Fruit fly (Drosophila melanogaster) whole organism, embryonic: ENCODE data around the gene CG32075.

Experiments used
- Adf1 ChIP-seq: fragments of 200-800 bp; sonication (Bioruptor generic); IDR thresholded peaks from 2 replicates; pipeline ENCODE4 v1.3.6; 2022; ENCODE audit warnings: missing biosample characterization, missing genetic modification characterization
- CG10979 ChIP-seq: fragments of 200-800 bp; sonication (Bioruptor generic); optimal IDR thresholded peaks from 2 replicates; lab custom pipeline; 2018; ENCODE audit warnings: missing biosample characterization, mild to moderate bottlenecking, missing genetic modification characterization, moderate library complexity
- CG12299 ChIP-seq: fragments of 200-800 bp; sonication (Bioruptor generic); optimal IDR thresholded peaks from 2 replicates; lab custom pipeline; 2018; ENCODE audit warnings: missing biosample characterization, mild to moderate bottlenecking, missing genetic modification characterization
- CG12391 ChIP-seq: fragments of 200-800 bp; sonication (Bioruptor generic); optimal IDR thresholded peaks from 3 replicates; lab custom pipeline; 2018; ENCODE audit warnings: missing biosample characterization, mild to moderate bottlenecking, missing genetic modification characterization, moderate library complexity
- CG14667 ChIP-seq: fragments of 200-800 bp; sonication (Bioruptor generic); IDR thresholded peaks from 2 replicates; pipeline ENCODE4 v1.3.6; 2022; ENCODE audit warnings: missing biosample characterization, missing genetic modification characterization
- CG14965 ChIP-seq: fragments of 200-800 bp; sonication (Bioruptor generic); optimal IDR thresholded peaks from 2 replicates; lab custom pipeline; 2016; ENCODE audit warnings: missing biosample characterization, missing genetic modification characterization, borderline replicate concordance
- CG15601 ChIP-seq: fragments of 200-800 bp; sonication (Bioruptor generic); optimal IDR thresholded peaks from 3 replicates; lab custom pipeline; 2019; ENCODE audit warnings: missing biosample characterization, mild to moderate bottlenecking, missing genetic modification characterization, moderate library complexity
- CG17568 ChIP-seq: fragments of 200-800 bp; sonication (Bioruptor generic); optimal IDR thresholded peaks from 2 replicates; lab custom pipeline; 2018; ENCODE audit warnings: missing biosample characterization, mild to moderate bottlenecking, missing genetic modification characterization, moderate library complexity
- CG17612 ChIP-seq: fragments of 200-800 bp; sonication (Bioruptor generic); IDR thresholded peaks from 2 replicates; pipeline ENCODE4 v1.3.6; 2022; ENCODE audit warnings: missing biosample characterization, missing genetic modification characterization
- CG2202 ChIP-seq: fragments of 200-800 bp; sonication (Bioruptor generic); optimal IDR thresholded peaks from 2 replicates; lab custom pipeline; 2018; ENCODE audit warnings: missing biosample characterization, mild to moderate bottlenecking, missing genetic modification characterization
- CG30431 ChIP-seq: fragments of 200-800 bp; sonication (Bioruptor generic); optimal IDR thresholded peaks from 2 replicates; lab custom pipeline; 2017; ENCODE audit warnings: missing biosample characterization, missing genetic modification characterization
- CG3407 ChIP-seq: fragments of 200-800 bp; sonication (Bioruptor generic); optimal IDR thresholded peaks from 2 replicates; lab custom pipeline; 2018; ENCODE audit warnings: missing biosample characterization, mild to moderate bottlenecking, missing genetic modification characterization
- CG4617 ChIP-seq: fragments of 200-800 bp; sonication (Bioruptor generic); optimal IDR thresholded peaks from 3 replicates; lab custom pipeline; 2016; ENCODE audit warnings: missing biosample characterization, missing genetic modification characterization, borderline replicate concordance
- CG6813 ChIP-seq: fragments of 200-800 bp; sonication (Bioruptor generic); optimal IDR thresholded peaks from 2 replicates; lab custom pipeline; 2017; ENCODE audit warnings: missing biosample characterization, missing genetic modification characterization, mild to moderate bottlenecking, moderate library complexity, missing genetic modification reagents
- CG7372 ChIP-seq: fragments of 200-800 bp; sonication (Bioruptor generic); IDR thresholded peaks from 2 replicates; pipeline ENCODE4 v1.3.6; 2022; ENCODE audit warnings: missing biosample characterization, missing genetic modification characterization
- CG7786 ChIP-seq: fragments of 200-800 bp; sonication (Bioruptor generic); optimal IDR thresholded peaks from 2 replicates; lab custom pipeline; 2016; ENCODE audit warnings: missing biosample characterization, missing genetic modification characterization
- CG7839 ChIP-seq: fragments of 200-800 bp; sonication (Bioruptor generic); optimal IDR thresholded peaks from 3 replicates; lab custom pipeline; 2018; ENCODE audit warnings: missing biosample characterization, mild to moderate bottlenecking, missing genetic modification characterization, moderate library complexity
- D19B ChIP-seq: fragments of 200-800 bp; sonication (Bioruptor generic); optimal IDR thresholded peaks from 2 replicates; lab custom pipeline; 2017; ENCODE audit warnings: missing biosample characterization, mild to moderate bottlenecking, missing genetic modification characterization
- Dek ChIP-seq: fragments of 200-800 bp; sonication (Bioruptor generic); optimal IDR thresholded peaks from 3 replicates; lab custom pipeline; 2019; ENCODE audit warnings: missing biosample characterization, mild to moderate bottlenecking, missing genetic modification characterization, moderate library complexity
- E2f1 ChIP-seq: fragments of 200-800 bp; sonication (Bioruptor generic); IDR thresholded peaks from 2 replicates; pipeline ENCODE4 v1.3.6; 2022; ENCODE audit warnings: missing biosample characterization, missing genetic modification characterization
- Fer3 ChIP-seq: fragments of 200-800 bp; sonication (Bioruptor generic); optimal IDR thresholded peaks from 2 replicates; lab custom pipeline; 2018; ENCODE audit warnings: missing biosample characterization, mild to moderate bottlenecking, missing genetic modification characterization, moderate library complexity
- GATAe ChIP-seq: fragments of 200-800 bp; sonication (Bioruptor generic); conservative IDR thresholded peaks from 2 replicates; pipeline ENCODE4 v1.3.6; 2022; ENCODE audit warnings: missing biosample characterization, missing genetic modification characterization
- Gsc ChIP-seq: fragments of 200-800 bp; sonication (Bioruptor generic); IDR thresholded peaks from 2 replicates; pipeline ENCODE4 v1.3.6; 2022; ENCODE audit warnings: missing biosample characterization, missing genetic modification characterization
- Hr39 ChIP-seq: fragments of >200 bp; optimal IDR thresholded peaks from 2 replicates; lab custom pipeline; 2017
- Max ChIP-seq: fragments of 200-800 bp; sonication (Bioruptor generic); optimal IDR thresholded peaks from 2 replicates; lab custom pipeline; 2016; ENCODE audit warnings: missing biosample characterization, mild to moderate bottlenecking, missing genetic modification characterization
- Nf-YA ChIP-seq: fragments of 200-800 bp; sonication (Bioruptor generic); IDR thresholded peaks from 2 replicates; pipeline ENCODE4 v1.3.6; 2022; ENCODE audit warnings: missing biosample characterization, missing genetic modification characterization
- Poxn ChIP-seq: fragments of 200-800 bp; sonication (Bioruptor generic); IDR thresholded peaks from 2 replicates; pipeline ENCODE4 v1.3.6; 2022; ENCODE audit warnings: missing biosample characterization, missing genetic modification characterization
- Rx ChIP-seq: fragments of 200-800 bp; sonication (Bioruptor generic); IDR thresholded peaks from 2 replicates; pipeline ENCODE4 v1.3.6; 2022; ENCODE audit warnings: missing biosample characterization, missing genetic modification characterization
- Stat92E ChIP-seq, 3 experiments: fragments of >200 bp in 2 of 3; fragments of 200-800 bp in 1 of 3; sonication (Bioruptor generic) in 1 of 3; optimal IDR thresholded peaks; 2 replicates each; lab custom pipeline; 2017 to 2019; ENCODE audit warnings: missing biosample characterization in 3 of 3, missing genetic modification characterization in 3 of 3, mild to moderate bottlenecking in 1 of 3, moderate library complexity in 1 of 3
- Taf1 ChIP-seq: fragments of 200-800 bp; sonication (Bioruptor generic); IDR thresholded peaks from 2 replicates; pipeline ENCODE4 v1.3.6; 2022; ENCODE audit warnings: missing biosample characterization, missing genetic modification characterization
- Tbp ChIP-seq: fragments of >200 bp; optimal IDR thresholded peaks from 2 replicates; lab custom pipeline; 2018; ENCODE audit warnings: missing biosample characterization, missing genetic modification characterization
- amos ChIP-seq: fragments of 200-800 bp; sonication (Bioruptor generic); IDR thresholded peaks from 2 replicates; pipeline ENCODE4 v1.3.6; 2022; ENCODE audit warnings: missing biosample characterization, missing genetic modification characterization; ENCODE audit not compliant: partially characterized antibody
- az2 ChIP-seq: fragments of 200-800 bp; sonication (Bioruptor generic); optimal IDR thresholded peaks from 3 replicates; lab custom pipeline; 2016; ENCODE audit warnings: missing biosample characterization, missing genetic modification characterization
- cas ChIP-seq: fragments of 200-800 bp; sonication (Bioruptor generic); IDR thresholded peaks from 2 replicates; pipeline ENCODE4 v1.3.6; 2022; ENCODE audit warnings: missing biosample characterization, missing genetic modification characterization
- dm ChIP-seq: fragments of 200-800 bp; sonication (Bioruptor generic); optimal IDR thresholded peaks from 3 replicates; lab custom pipeline; 2016; ENCODE audit warnings: missing biosample characterization, missing genetic modification characterization
- eyg ChIP-seq: fragments of 200-800 bp; sonication (Bioruptor generic); optimal IDR thresholded peaks from 3 replicates; lab custom pipeline; 2016; ENCODE audit warnings: missing biosample characterization, missing genetic modification characterization
- hbn ChIP-seq: fragments of 200-800 bp; sonication (Bioruptor generic); IDR thresholded peaks from 2 replicates; pipeline ENCODE4 v1.3.6; 2022; ENCODE audit warnings: missing biosample characterization, missing genetic modification characterization; ENCODE audit not compliant: partially characterized antibody
- insv ChIP-seq, 2 experiments: fragments of 200-800 bp; sonication (Bioruptor generic); optimal IDR thresholded peaks; 3 replicates each; lab custom pipeline; 2016 to 2018; ENCODE audit warnings: missing biosample characterization in 2 of 2, missing genetic modification characterization in 2 of 2
- knrl ChIP-seq: fragments of 200-800 bp; sonication (Bioruptor generic); IDR thresholded peaks from 3 replicates; pipeline ENCODE4 v1.3.6; 2022; ENCODE audit warnings: missing biosample characterization, missing genetic modification characterization; ENCODE audit not compliant: partially characterized antibody
- lmd ChIP-seq: fragments of 200-800 bp; sonication (Bioruptor generic); IDR thresholded peaks from 2 replicates; pipeline ENCODE4 v1.3.6; 2022; ENCODE audit warnings: missing biosample characterization, missing genetic modification characterization
- mld ChIP-seq: fragments of 200-800 bp; sonication (Bioruptor generic); IDR thresholded peaks from 3 replicates; pipeline ENCODE4 v1.3.6; 2022; ENCODE audit warnings: missing biosample characterization, missing genetic modification characterization; ENCODE audit not compliant: partially characterized antibody
- oc ChIP-seq: fragments of 200-800 bp; sonication (Bioruptor generic); optimal IDR thresholded peaks from 2 replicates; lab custom pipeline; 2018; ENCODE audit warnings: missing biosample characterization, mild to moderate bottlenecking, missing genetic modification characterization, moderate library complexity
- peb ChIP-seq: fragments of 200-800 bp; sonication (Bioruptor generic); IDR thresholded peaks from 2 replicates; pipeline ENCODE4 v1.3.6; 2022; ENCODE audit warnings: missing biosample characterization, missing genetic modification characterization
- phol ChIP-seq: fragments of 200-800 bp; sonication (Bioruptor generic); optimal IDR thresholded peaks from 3 replicates; lab custom pipeline; 2018; ENCODE audit warnings: missing biosample characterization, mild to moderate bottlenecking, missing genetic modification characterization, moderate library complexity
- pita ChIP-seq: fragments of 200-800 bp; sonication (Bioruptor generic); optimal IDR thresholded peaks from 2 replicates; lab custom pipeline; 2017; ENCODE audit warnings: missing biosample characterization, mild to moderate bottlenecking, missing genetic modification characterization
- psq ChIP-seq: fragments of 200-800 bp; sonication (Bioruptor generic); optimal IDR thresholded peaks from 2 replicates; lab custom pipeline; 2017; ENCODE audit warnings: missing biosample characterization, missing genetic modification characterization
- sens ChIP-seq: fragments of 200-800 bp; sonication (Bioruptor generic); peaks from one replicate; lab custom pipeline; 2016; ENCODE audit warnings: missing biosample characterization, missing genetic modification characterization
- sr ChIP-seq: fragments of 200-800 bp; sonication (Bioruptor generic); IDR thresholded peaks from 3 replicates; pipeline ENCODE4 v1.3.6; 2022; ENCODE audit warnings: missing biosample characterization, missing genetic modification characterization
- toy ChIP-seq: fragments of 200-800 bp; sonication (Bioruptor generic); IDR thresholded peaks from 2 replicates; pipeline ENCODE4 v1.3.6; 2022; ENCODE audit warnings: missing biosample characterization, missing genetic modification characterization
- twi ChIP-seq: fragments of 200-800 bp; optimal IDR thresholded peaks from 2 replicates; lab custom pipeline; 2019; ENCODE audit warnings: missing biosample characterization, mild to moderate bottlenecking, missing genetic modification characterization, moderate library complexity
- zen2 ChIP-seq: fragments of 200-800 bp; sonication (Bioruptor generic); IDR thresholded peaks from 3 replicates; pipeline ENCODE4 v1.3.6; 2022; ENCODE audit warnings: missing biosample characterization, missing genetic modification characterization; ENCODE audit not compliant: partially characterized antibody

The CG32075 gene

DNA sequence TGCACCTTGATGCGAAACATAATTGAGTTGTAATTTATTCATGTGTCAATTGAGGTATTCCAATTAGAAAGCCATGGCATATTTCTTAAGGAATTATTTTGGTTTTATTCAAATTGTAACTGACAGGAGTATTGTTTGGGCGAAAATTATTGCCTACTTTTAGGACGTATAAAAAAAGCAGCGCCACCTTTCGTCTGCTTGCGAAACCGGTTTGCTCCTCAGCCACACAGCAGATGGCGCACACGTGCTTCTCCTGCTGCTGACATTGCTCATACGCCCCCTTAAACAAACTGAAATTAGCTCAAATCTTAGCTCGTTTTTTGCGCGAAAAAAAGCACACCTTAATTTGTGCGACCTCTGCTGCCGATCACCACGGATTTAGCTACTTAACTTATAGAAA is 16.9 kb downstream of the CG32075 start (continued):
- peak; percentile 89 for TF ChIP-seq CG10979 (tag; lab: Kevin White, UChicago)
- TF ChIP-seq Adf1 (GFP tag; lab: Robert Waterston, UW) = peak; percentile 19; the same call in 1 of the 2 replicates
- TF ChIP-seq lmd (GFP tag; lab: Robert Waterston, UW) = peak; percentile 84
- no peak for TF ChIP-seq hbn (GFP tag; lab: Robert Waterston, UW)
- TF ChIP-seq Stat92E (GFP tag; optimal IDR thresholded peaks at IDR 0.05; lab: Kevin White, UChicago) = no peak
- peak; percentile 45 for TF ChIP-seq CG4617 (GFP tag; lab: Kevin White, UChicago)
- TF ChIP-seq sr (GFP tag; lab: Robert Waterston, UW) = peak; percentile 82; the same call in 2 of the 3 replicates
- peak; percentile 55 for TF ChIP-seq phol (tag; lab: Kevin White, UChicago)
- peak; percentile 32; the same call in 1 of the 3 replicates for TF ChIP-seq knrl (GFP tag; lab: Robert Waterston, UW)
- TF ChIP-seq Poxn (GFP tag; lab: Robert Waterston, UW) = no peak
- peak; percentile 90 for TF ChIP-seq CG14965 (GFP tag; lab: Kevin White, UChicago)
- peak; percentile 63 for TF ChIP-seq CG6813 (GFP tag; lab: Kevin White, UChicago)
- peak; percentile 26 for TF ChIP-seq pita (GFP tag; lab: Kevin White, UChicago)
- peak; percentile 48 for TF ChIP-seq Dek (tag; lab: Kevin White, UChicago)
- TF ChIP-seq CG7839 = peak; percentile 82
- peak; percentile 64 for TF ChIP-seq Fer3 (tag; lab: Kevin White, UChicago)
- peak; percentile 11 for TF ChIP-seq oc (tag; lab: Kevin White, UChicago)
- TF ChIP-seq cas (GFP tag; lab: Robert Waterston, UW) = no peak
- peak; percentile 79 for TF ChIP-seq az2
- TF ChIP-seq D19B = peak; percentile 1
- peak; percentile 55 for TF ChIP-seq CG2202
- TF ChIP-seq mld (GFP tag; lab: Robert Waterston, UW) = no peak
- TF ChIP-seq toy (GFP tag; lab: Robert Waterston, UW) = no peak
- TF ChIP-seq CG15601 = peak; percentile 39
- TF ChIP-seq Hr39 (lab: Kevin White, UChicago) = no peak
- no peak for TF ChIP-seq GATAe (GFP tag; lab: Robert Waterston, UW)
- TF ChIP-seq CG30431 (GFP tag; lab: Kevin White, UChicago) = peak; percentile 71
- TF ChIP-seq Max (GFP tag; lab: Kevin White, UChicago) = peak; percentile 24
- peak; percentile 65 for TF ChIP-seq CG7786 (GFP tag; lab: Kevin White, UChicago)
- peak; percentile 69 for TF ChIP-seq dm (GFP tag; lab: Kevin White, UChicago)
- peak; percentile 99 for TF ChIP-seq CG7372
- TF ChIP-seq Rx (GFP tag; lab: Robert Waterston, UW) = peak; percentile 71
- no peak; the same call in 1 of the 2 replicates for TF ChIP-seq peb (GFP tag; lab: Robert Waterston, UW)
- TF ChIP-seq CG17612 (GFP tag; lab: Robert Waterston, UW) = no peak
- TF ChIP-seq CG12299 (tag; lab: Kevin White, UChicago) = no peak
- peak; percentile 50 for TF ChIP-seq CG12391
- peak; percentile 72 for TF ChIP-seq CG14667 (GFP tag; lab: Robert Waterston, UW)
- TF ChIP-seq Tbp (GFP tag; lab: Kevin White, UChicago) = no peak
- TF ChIP-seq amos (GFP tag; lab: Robert Waterston, UW) = peak; percentile 20; the same call in 1 of the 2 replicates
- peak; percentile 8 to 91 for TF ChIP-seq insv (GFP tag; optimal IDR thresholded peaks at IDR 0.05; lab: Kevin White, UChicago)
- TF ChIP-seq E2f1 = peak; percentile 63
- peak; percentile 46; the same call in 1 of the 2 replicates for TF ChIP-seq Nf-YA (GFP tag; lab: Robert Waterston, UW)
- TF ChIP-seq eyg (GFP tag; lab: Kevin White, UChicago) = peak; percentile 37
- no peak for TF ChIP-seq zen2 (GFP tag; lab: Robert Waterston, UW)
- peak; percentile 64 for TF ChIP-seq Taf1 (GFP tag; lab: Robert Waterston, UW)
- TF ChIP-seq Gsc (GFP tag; lab: Robert Waterston, UW) = no peak
- peak; percentile 47 for TF ChIP-seq CG17568
- TF ChIP-seq psq = peak; percentile 6
- peak; percentile 53 for TF ChIP-seq twi (tag; lab: Kevin White, UChicago)
- TF ChIP-seq CG3407 = peak; percentile 52
- peak; percentile 94 for TF ChIP-seq sens
